Fruit fly (Drosophila melanogaster) whole organism, embryonic: ENCODE results near the gene Tpr2.

Experiments
- Ada2b ChIP-seq: fragments of 200-800 bp; sonication (Bioruptor generic); IDR thresholded peaks from 2 replicates; pipeline ENCODE4 v1.3.6; 2022; ENCODE audit warnings: missing biosample characterization, missing genetic modification characterization
- Atf3 ChIP-seq: fragments of 200-800 bp; sonication (Bioruptor generic); optimal IDR thresholded peaks from 3 replicates; lab custom pipeline; 2016; ENCODE audit warnings: missing biosample characterization, missing genetic modification characterization
- CG11456 ChIP-seq: fragments of 200-800 bp; sonication (Bioruptor generic); IDR thresholded peaks from 3 replicates; pipeline ENCODE4 v1.3.6; 2022; ENCODE audit warnings: missing biosample characterization, missing genetic modification characterization
- CG12219 ChIP-seq: fragments of 200-800 bp; sonication (Bioruptor generic); optimal IDR thresholded peaks from 3 replicates; lab custom pipeline; 2018; ENCODE audit warnings: missing biosample characterization, mild to moderate bottlenecking, missing genetic modification characterization
- CG12391 ChIP-seq: fragments of 200-800 bp; sonication (Bioruptor generic); optimal IDR thresholded peaks from 3 replicates; lab custom pipeline; 2018; ENCODE audit warnings: missing biosample characterization, mild to moderate bottlenecking, missing genetic modification characterization, moderate library complexity
- CG13296 ChIP-seq: fragments of 200-800 bp; sonication (Bioruptor generic); optimal IDR thresholded peaks from 3 replicates; lab custom pipeline; 2018; ENCODE audit warnings: missing biosample characterization, mild to moderate bottlenecking, missing genetic modification characterization
- CG1529 ChIP-seq: fragments of 200-800 bp; sonication (Bioruptor generic); optimal IDR thresholded peaks from 3 replicates; lab custom pipeline; 2018; ENCODE audit warnings: missing biosample characterization, missing genetic modification characterization
- CG15479 ChIP-seq: fragments of 200-800 bp; sonication (Bioruptor generic); optimal IDR thresholded peaks from 3 replicates; lab custom pipeline; 2019; ENCODE audit warnings: missing biosample characterization, mild to moderate bottlenecking, missing genetic modification characterization, moderate library complexity
- CG17361 ChIP-seq: fragments of 200-800 bp; sonication (Bioruptor generic); IDR thresholded peaks from 3 replicates; pipeline ENCODE4 v1.3.6; 2022; ENCODE audit warnings: missing biosample characterization, missing genetic modification characterization
- CG18764 ChIP-seq: fragments of 200-800 bp; sonication (Bioruptor generic); optimal IDR thresholded peaks from 3 replicates; lab custom pipeline; 2016; ENCODE audit warnings: missing biosample characterization, missing genetic modification characterization
- CG4707 ChIP-seq: fragments of 200-800 bp; sonication (Bioruptor generic); optimal IDR thresholded peaks from 2 replicates; lab custom pipeline; 2018; ENCODE audit warnings: missing biosample characterization, mild to moderate bottlenecking, missing genetic modification characterization, moderate library complexity
- CG7271 ChIP-seq: fragments of 200-800 bp; sonication (Bioruptor generic); optimal IDR thresholded peaks from 2 replicates; lab custom pipeline; 2018; ENCODE audit warnings: missing biosample characterization, mild to moderate bottlenecking, missing genetic modification characterization, moderate library complexity
- CG7556 ChIP-seq: fragments of 200-800 bp; sonication (Bioruptor generic); optimal IDR thresholded peaks from 2 replicates; lab custom pipeline; 2017; ENCODE audit warnings: missing biosample characterization, mild to moderate bottlenecking, missing genetic modification characterization
- CG8388 ChIP-seq: fragments of 200-800 bp; sonication (Bioruptor generic); optimal IDR thresholded peaks from 2 replicates; lab custom pipeline; 2019; ENCODE audit warnings: missing biosample characterization, mild to moderate bottlenecking, missing genetic modification characterization, moderate library complexity
- CG8944 ChIP-seq: fragments of 200-800 bp; sonication (Bioruptor generic); optimal IDR thresholded peaks from 3 replicates; lab custom pipeline; 2016; ENCODE audit warnings: missing biosample characterization, missing genetic modification characterization
- CG9797 ChIP-seq: fragments of 200-800 bp; sonication (Bioruptor generic); optimal IDR thresholded peaks from 3 replicates; lab custom pipeline; 2018; ENCODE audit warnings: missing biosample characterization, mild to moderate bottlenecking, missing genetic modification characterization
- E2f2 ChIP-seq: fragments of 200-800 bp; sonication (Bioruptor generic); IDR thresholded peaks from 2 replicates; pipeline ENCODE4 v1.3.6; 2022; ENCODE audit warnings: missing biosample characterization, missing genetic modification characterization
- Fer2 ChIP-seq: fragments of 200-800 bp; sonication (Bioruptor generic); optimal IDR thresholded peaks from 2 replicates; lab custom pipeline; 2018; ENCODE audit warnings: missing biosample characterization, mild to moderate bottlenecking, missing genetic modification characterization, moderate library complexity
- HLHmδ ChIP-seq: fragments of 200-800 bp; sonication (Bioruptor generic); optimal IDR thresholded peaks from 2 replicates; lab custom pipeline; 2018; ENCODE audit warnings: missing biosample characterization, mild to moderate bottlenecking, missing genetic modification characterization, moderate library complexity
- Hmr ChIP-seq: fragments of 200-800 bp; sonication (Bioruptor generic); optimal IDR thresholded peaks from 3 replicates; lab custom pipeline; 2017; ENCODE audit warnings: mild to moderate bottlenecking, missing biosample characterization, missing genetic modification reagents, missing genetic modification characterization
- Hr51 ChIP-seq, 2 experiments: fragments of 200-800 bp; sonication (Bioruptor generic); optimal IDR thresholded peaks; 2 replicates in 1 of 2; 3 replicates in 1 of 2; lab custom pipeline; 2016 to 2018; ENCODE audit warnings: missing biosample characterization in 2 of 2, missing genetic modification characterization in 2 of 2, mild to moderate bottlenecking in 1 of 2, moderate library complexity in 1 of 2
- Lim3 ChIP-seq: fragments of 200-800 bp; sonication (Bioruptor generic); IDR thresholded peaks from 2 replicates; pipeline ENCODE4 v1.3.6; 2022; ENCODE audit warnings: missing biosample characterization, missing genetic modification characterization
- Meics ChIP-seq: fragments of 200-800 bp; sonication (Bioruptor generic); optimal IDR thresholded peaks from 2 replicates; lab custom pipeline; 2017; ENCODE audit warnings: missing biosample characterization, mild to moderate bottlenecking, missing genetic modification characterization
- Sin3A ChIP-seq: fragments of >200 bp; optimal IDR thresholded peaks from 2 replicates; lab custom pipeline; 2018
- Sry-δ ChIP-seq: fragments of 200-800 bp; sonication (Bioruptor generic); optimal IDR thresholded peaks from 2 replicates; lab custom pipeline; 2016; ENCODE audit warnings: missing biosample characterization, missing genetic modification characterization
- Usf ChIP-seq: fragments of 200-800 bp; sonication (Bioruptor generic); optimal IDR thresholded peaks from 2 replicates; lab custom pipeline; 2017; ENCODE audit warnings: missing genotype, missing biosample characterization, missing genetic modification characterization
- cas ChIP-seq: fragments of 200-800 bp; sonication (Bioruptor generic); IDR thresholded peaks from 2 replicates; pipeline ENCODE4 v1.3.6; 2022; ENCODE audit warnings: missing biosample characterization, missing genetic modification characterization
- chinmo ChIP-seq: fragments of 200-800 bp; sonication (Bioruptor generic); IDR thresholded peaks from 4 replicates; pipeline ENCODE4 v1.3.6; 2022; ENCODE audit warnings: missing biosample characterization, missing genetic modification characterization; ENCODE audit not compliant: partially characterized antibody
- chn ChIP-seq: fragments of 200-800 bp; sonication (Bioruptor generic); optimal IDR thresholded peaks from 2 replicates; lab custom pipeline; 2016; ENCODE audit warnings: missing biosample characterization, missing genetic modification characterization
- corto ChIP-seq: fragments of 200-800 bp; sonication (Bioruptor generic); optimal IDR thresholded peaks from 2 replicates; lab custom pipeline; 2016; ENCODE audit warnings: missing biosample characterization, mild to moderate bottlenecking, missing genetic modification characterization, moderate library complexity
- danr ChIP-seq: fragments of 200-800 bp; sonication (Bioruptor generic); IDR thresholded peaks from 2 replicates; pipeline ENCODE4 v1.3.6; 2022; ENCODE audit warnings: missing biosample characterization, missing genetic modification characterization
- dmrt99B ChIP-seq: fragments of 200-800 bp; sonication (Bioruptor generic); optimal IDR thresholded peaks from 2 replicates; lab custom pipeline; 2018; ENCODE audit warnings: missing biosample characterization, mild to moderate bottlenecking, missing genetic modification characterization, moderate library complexity
- emc ChIP-seq: fragments of 200-800 bp; sonication (Bioruptor generic); optimal IDR thresholded peaks from 2 replicates; lab custom pipeline; 2016; ENCODE audit warnings: missing biosample characterization, missing genetic modification characterization
- fd3F ChIP-seq: fragments of 200-800 bp; sonication (Bioruptor generic); optimal IDR thresholded peaks from 2 replicates; lab custom pipeline; 2018; ENCODE audit warnings: missing biosample characterization, mild to moderate bottlenecking, missing genetic modification characterization, moderate library complexity
- gcm2 ChIP-seq: fragments of 200-800 bp; sonication (Bioruptor generic); optimal IDR thresholded peaks from 2 replicates; lab custom pipeline; 2016; ENCODE audit warnings: missing biosample characterization, missing genetic modification characterization
- grn ChIP-seq: fragments of 200-800 bp; sonication (Bioruptor generic); optimal IDR thresholded peaks from 3 replicates; lab custom pipeline; 2017; ENCODE audit warnings: missing biosample characterization, missing genetic modification characterization
- her ChIP-seq: fragments of 200-800 bp; sonication (Bioruptor generic); optimal IDR thresholded peaks from 2 replicates; lab custom pipeline; 2016; ENCODE audit warnings: missing biosample characterization, missing genetic modification characterization
- lmd ChIP-seq: fragments of 200-800 bp; sonication (Bioruptor generic); IDR thresholded peaks from 2 replicates; pipeline ENCODE4 v1.3.6; 2022; ENCODE audit warnings: missing biosample characterization, missing genetic modification characterization
- nerfin-2 ChIP-seq: fragments of 200-800 bp; sonication (Bioruptor generic); IDR thresholded peaks from 2 replicates; pipeline ENCODE4 v1.3.6; 2022; ENCODE audit warnings: missing biosample characterization, missing genetic modification characterization; ENCODE audit not compliant: partially characterized antibody
- nmo ChIP-seq: fragments of 200-800 bp; sonication (Bioruptor generic); optimal IDR thresholded peaks from 2 replicates; lab custom pipeline; 2018; ENCODE audit warnings: missing biosample characterization, mild to moderate bottlenecking, missing genetic modification characterization, moderate library complexity
- pnt ChIP-seq: fragments of 200-800 bp; sonication (Bioruptor generic); optimal IDR thresholded peaks from 3 replicates; lab custom pipeline; 2016; ENCODE audit warnings: missing biosample characterization, missing genetic modification characterization
- pzg ChIP-seq: fragments of 200-800 bp; sonication (Bioruptor generic); optimal IDR thresholded peaks from 3 replicates; lab custom pipeline; 2018; ENCODE audit warnings: missing biosample characterization, mild to moderate bottlenecking, missing genetic modification characterization, moderate library complexity
- sd ChIP-seq: fragments of 200-800 bp; sonication (Bioruptor generic); optimal IDR thresholded peaks from 3 replicates; lab custom pipeline; 2018; ENCODE audit warnings: missing biosample characterization, mild to moderate bottlenecking, missing genetic modification characterization, moderate library complexity
- sens-2 ChIP-seq: fragments of 200-800 bp; sonication (Bioruptor generic); IDR thresholded peaks from 2 replicates; pipeline ENCODE4 v1.3.6; 2022; ENCODE audit warnings: missing biosample characterization, missing genetic modification characterization
- sima ChIP-seq: fragments of 200-800 bp; sonication (Bioruptor generic); optimal IDR thresholded peaks from 2 replicates; lab custom pipeline; 2016; ENCODE audit warnings: missing biosample characterization, missing genetic modification characterization
- so ChIP-seq: fragments of 200-800 bp; sonication (Bioruptor generic); IDR thresholded peaks from 3 replicates; pipeline ENCODE4 v1.3.6; 2022; ENCODE audit warnings: missing biosample characterization, missing genetic modification characterization
- sug ChIP-seq: fragments of 200-800 bp; optimal IDR thresholded peaks from 2 replicates; lab custom pipeline; 2019; ENCODE audit warnings: missing biosample characterization, mild to moderate bottlenecking, missing genetic modification characterization, moderate library complexity
- tx ChIP-seq: fragments of 200-800 bp; sonication (Bioruptor generic); optimal IDR thresholded peaks from 2 replicates; lab custom pipeline; 2016; ENCODE audit warnings: missing biosample characterization, missing genetic modification characterization
- usp ChIP-seq: fragments of >200 bp; optimal IDR thresholded peaks from 2 replicates; lab custom pipeline; 2017; ENCODE audit warnings: missing biosample characterization, missing genetic modification characterization
- wor ChIP-seq: fragments of 200-800 bp; sonication (Bioruptor generic); IDR thresholded peaks from 2 replicates; pipeline ENCODE4 v1.3.6; 2022; ENCODE audit warnings: missing biosample characterization, missing genetic modification characterization
- zfh2 ChIP-seq: fragments of 200-800 bp; sonication (Bioruptor generic); optimal IDR thresholded peaks from 2 replicates; lab custom pipeline; 2016; ENCODE audit warnings: missing biosample characterization, missing genetic modification characterization

Tpr2 gene

dm6 chr2L:16545772-16546171 is 54.4 kb downstream of the Tpr2 start (continued):
- TF ChIP-seq CG9797 (no peak), Lim3 (GFP tag; lab: Robert Waterston, UW) (no peak), grn (no peak), CG1529 (GFP tag; lab: Kevin White, UChicago) (peak; percentile 44), nmo (peak; percentile 68), Usf (GFP tag; lab: Kevin White, UChicago) (no peak), CG12391 (tag; lab: Kevin White, UChicago) (peak; percentile 70), chinmo (GFP tag; lab: Robert Waterston, UW) (no peak), sima (GFP tag; lab: Kevin White, UChicago) (no peak), HLHmδ (GFP tag; lab: Kevin White, UChicago) (no peak), Meics (GFP tag; lab: Kevin White, UChicago) (peak; percentile 75), sug (tag; lab: Kevin White, UChicago) (peak; percentile 49), dmrt99B (tag; lab: Kevin White, UChicago) (peak; percentile 79), CG4707 (GFP tag; lab: Kevin White, UChicago) (peak; percentile 26), CG17361 (GFP tag; lab: Robert Waterston, UW) (peak; percentile 57; the same call in 1 of the 3 replicates), Sry-δ (no peak), wor (GFP tag; lab: Robert Waterston, UW) (no peak), pnt (no peak), corto (GFP tag; lab: Kevin White, UChicago) (peak; percentile 46), her (GFP tag; lab: Kevin White, UChicago) (no peak), pzg (GFP tag; lab: Kevin White, UChicago) (no peak), usp (GFP tag; lab: Kevin White, UChicago) (no peak), CG8388 (GFP tag; lab: Kevin White, UChicago) (peak; percentile 56), gcm2 (GFP tag; lab: Kevin White, UChicago) (no peak), lmd (peak; percentile 27; the same call in 1 of the 2 replicates), CG8944 (GFP tag; lab: Kevin White, UChicago) (no peak), E2f2 (GFP tag; lab: Robert Waterston, UW) (peak; percentile 30; the same call in 1 of the 2 replicates), CG7556 (peak; percentile 72), CG15479 (no peak), chn (GFP tag; lab: Kevin White, UChicago) (peak; percentile 15), cas (GFP tag; lab: Robert Waterston, UW) (no peak), sens-2 (no peak), CG11456 (GFP tag; lab: Robert Waterston, UW) (0 out of 3 replicates have a peak, but pooled peaks have one; percentile 53), Ada2b (peak; percentile 36; the same call in 1 of the 2 replicates), CG18764 (peak; percentile 1), zfh2 (GFP tag; lab: Kevin White, UChicago) (peak; percentile 22), Hr51 (GFP tag; optimal IDR thresholded peaks at IDR 0.05; lab: Kevin White, UChicago) (peak; percentile 33 to 87), emc (GFP tag; lab: Kevin White, UChicago) (peak; percentile 6), nerfin-2 (GFP tag; lab: Robert Waterston, UW) (no peak), CG7271 (tag; lab: Kevin White, UChicago) (no peak), Atf3 (GFP tag; lab: Kevin White, UChicago) (no peak), sd (peak; percentile 35), fd3F (peak; percentile 31), CG12219 (GFP tag; lab: Kevin White, UChicago) (peak; percentile 67), tx (GFP tag; lab: Kevin White, UChicago) (no peak), Hmr (GFP tag; lab: Kevin White, UChicago) (peak; percentile 85), so (GFP tag; lab: Robert Waterston, UW) (0 out of 3 replicates have a peak, but pooled peaks have one; percentile 30), Sin3A (lab: Kevin White, UChicago) (no peak), CG13296 (GFP tag; lab: Kevin White, UChicago) (peak; percentile 73), danr (GFP tag; lab: Robert Waterston, UW) (no peak), Fer2 (tag; lab: Kevin White, UChicago) (peak; percentile 5)
